Fruit fly (Drosophila melanogaster) S2 (cell line): Measurements from ENCODE around the gene CG14985.

ENCODE experiments used
- CG8478 ChIP-seq: fragments of >200 bp; optimal IDR thresholded peaks from 2 replicates; lab custom pipeline; 2018
- CTCF ChIP-seq, 2 experiments: fragments of >200 bp; optimal IDR thresholded peaks; 2 replicates each; lab custom pipeline; 2018

DNA sequence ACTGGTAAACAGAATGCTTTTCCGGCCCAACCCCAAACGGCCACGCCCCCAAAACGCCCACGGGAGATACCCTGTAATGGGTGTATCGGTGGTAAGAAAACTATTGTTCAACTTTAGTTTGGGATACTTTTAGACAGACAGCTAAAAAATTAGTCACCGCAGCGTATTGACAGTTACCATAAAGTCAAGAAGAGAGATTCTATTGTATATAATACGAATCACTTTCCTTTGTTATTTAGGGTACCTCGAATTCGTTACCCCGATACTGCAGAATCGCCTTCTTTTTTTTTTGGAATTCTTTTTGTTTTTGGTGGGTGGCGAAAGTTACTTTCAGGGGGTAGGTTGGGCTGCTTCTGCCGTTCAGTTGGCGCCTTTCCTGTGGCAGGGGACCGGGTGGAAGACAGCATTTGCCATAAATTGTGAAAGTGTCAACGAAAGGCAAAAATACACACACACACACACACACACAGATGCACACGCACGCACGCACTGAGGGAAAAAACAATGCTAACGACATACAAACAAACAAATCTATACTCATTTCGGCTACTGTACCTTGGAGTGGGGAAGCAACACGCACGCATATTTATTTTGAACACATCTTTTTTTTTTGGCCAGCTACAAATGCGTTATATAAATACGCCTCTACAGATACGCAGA is 32.8 kb upstream of the CG14985 start:
- TF ChIP-seq CTCF (optimal IDR thresholded peaks at IDR 0.05; lab: Kevin White, UChicago) = no peak
- TF ChIP-seq CG8478 (lab: Kevin White, UChicago) = no peak
